In the genomic region with DNA sequence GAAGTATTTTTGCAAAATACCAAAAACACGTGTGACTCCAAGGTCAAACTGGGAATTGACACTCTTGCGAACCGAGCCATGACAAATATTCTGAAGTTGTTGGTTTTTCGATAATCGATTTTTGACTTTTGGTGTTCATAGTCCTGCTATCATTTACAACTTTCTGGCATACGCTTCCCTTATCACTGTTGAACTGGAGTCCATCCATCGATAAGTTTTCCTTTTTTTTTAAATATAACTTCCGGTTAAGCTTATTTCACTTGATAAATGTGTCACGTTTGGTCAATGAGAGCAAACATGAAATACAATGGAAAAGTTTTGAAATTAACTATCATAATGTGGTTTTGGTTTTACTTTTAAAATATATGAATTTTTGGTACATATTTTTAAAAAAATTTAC, we compare ENCODE assay signal across 5 worm cellular contexts.
TF ChIP-seq lines count a peak whose summit lies in the region.

No protein-coding gene starts in this region.

TF ChIP-seq in whole organism, L1 larva, 84 proteins besides CTCF, POLR2A, EP300 and RAD21:
- TF ChIP-seq elt-2 (tag; optimal IDR thresholded peaks at IDR 0.05; lab: Kevin White, UChicago) (peak; percentile 90), unc-86 (tag; optimal IDR thresholded peaks at IDR 0.05; lab: Kevin White, UChicago) (no peak)

TF ChIP-seq in whole organism, L2 larva, 48 proteins besides CTCF, POLR2A, EP300 and RAD21:
- TF ChIP-seq nhr-237 (tag; optimal IDR thresholded peaks at IDR 0.05; lab: Kevin White, UChicago), result no peak
- TF ChIP-seq crh-2 (tag; optimal IDR thresholded peaks at IDR 0.05; lab: Kevin White, UChicago), result peak; percentile 17
- peak; percentile 95 for TF ChIP-seq fos-1 (tag; optimal IDR thresholded peaks at IDR 0.05; lab: Kevin White, UChicago)
- no peak for TF ChIP-seq peb-1 (tag; optimal IDR thresholded peaks at IDR 0.05; lab: Kevin White, UChicago)
- peak; percentile 17 for TF ChIP-seq sma-9 (GFP tag; optimal IDR thresholded peaks at IDR 0.05; lab: Kevin White, UChicago)
- no peak for TF ChIP-seq sma-9 (tag; optimal IDR thresholded peaks at IDR 0.05; lab: Kevin White, UChicago)

TF ChIP-seq in whole organism, L3 larva, 47 proteins besides CTCF, POLR2A, EP300 and RAD21:
- peak; percentile 18 for TF ChIP-seq jun-1 (tag; optimal IDR thresholded peaks at IDR 0.05; lab: Kevin White, UChicago)
- TF ChIP-seq pqm-1 (tag; optimal IDR thresholded peaks at IDR 0.05; lab: Kevin White, UChicago), result peak; percentile 96
- peak; percentile 91 for TF ChIP-seq elt-2 (tag; optimal IDR thresholded peaks at IDR 0.05; lab: Kevin White, UChicago)
- TF ChIP-seq ztf-4 (tag; optimal IDR thresholded peaks at IDR 0.05; lab: Kevin White, UChicago), result no peak

TF ChIP-seq in whole organism, L4 larva, 104 proteins besides CTCF, POLR2A, EP300 and RAD21:
- TF ChIP-seq spr-1 (tag; optimal IDR thresholded peaks at IDR 0.05; lab: Kevin White, UChicago) (no peak), jun-1 (tag; optimal IDR thresholded peaks at IDR 0.05; lab: Kevin White, UChicago) (no peak), zip-2 (tag; optimal IDR thresholded peaks at IDR 0.05; lab: Kevin White, UChicago) (no peak), nhr-76 (tag; optimal IDR thresholded peaks at IDR 0.05; lab: Kevin White, UChicago) (no peak), nhr-77 (tag; optimal IDR thresholded peaks at IDR 0.05; lab: Kevin White, UChicago) (peak; percentile 37), T26A8.4 (GFP tag; IDR thresholded peaks at IDR 0.05; lab: Robert Waterston, UW) (no peak), hlh-11 (tag; optimal IDR thresholded peaks at IDR 0.05; lab: Kevin White, UChicago) (no peak), ceh-44 (GFP tag; IDR thresholded peaks at IDR 0.05; lab: Robert Waterston, UW) (no peak), snpc-4 (tag; optimal IDR thresholded peaks at IDR 0.05; lab: Kevin White, UChicago) (no peak), ama-1 (optimal IDR thresholded peaks at IDR 0.05; lab: Kevin White, UChicago) (no peak), lin-38 (GFP tag; IDR thresholded peaks at IDR 0.05; lab: Robert Waterston, UW) (no peak), ZK337.2 (GFP tag; IDR thresholded peaks at IDR 0.05; lab: Robert Waterston, UW) (no peak), dmd-6 (GFP tag; IDR thresholded peaks at IDR 0.05; lab: Robert Waterston, UW) (peak; percentile 80), unc-62 (GFP tag; optimal IDR thresholded peaks at IDR 0.05 in 1 of 2; lab: Kevin White, UChicago) (no peak), unc-62 (tag; optimal IDR thresholded peaks at IDR 0.05; lab: Kevin White, UChicago) (no peak), nhr-10 (tag; optimal IDR thresholded peaks at IDR 0.05; lab: Kevin White, UChicago) (no peak), lin-29 (GFP tag; IDR thresholded peaks at IDR 0.05; lab: Robert Waterston, UW) (no peak), hmg-1.1 (GFP tag; IDR thresholded peaks at IDR 0.05; lab: Robert Waterston, UW) (no peak), nhr-42 (GFP tag; IDR thresholded peaks at IDR 0.05; lab: Robert Waterston, UW) (no peak), lsy-2 (tag; optimal IDR thresholded peaks at IDR 0.05; lab: Kevin White, UChicago) (no peak), duxl-1 (tag; optimal IDR thresholded peaks at IDR 0.05; lab: Kevin White, UChicago; ENCODE audit: poor library complexity) (no peak), nhr-28 (tag; optimal IDR thresholded peaks at IDR 0.05; lab: Kevin White, UChicago) (peak; percentile 59), lin-15B (tag; optimal IDR thresholded peaks at IDR 0.05; lab: Kevin White, UChicago) (no peak), pqm-1 (tag; optimal IDR thresholded peaks at IDR 0.05; lab: Kevin White, UChicago) (peak; percentile 99), mdt-29 (GFP tag; IDR thresholded peaks at IDR 0.05; lab: Robert Waterston, UW) (no peak), mxl-2 (GFP tag; conservative IDR thresholded peaks at IDR 0.05; lab: Robert Waterston, UW) (no peak), F26F4.8 (GFP tag; conservative IDR thresholded peaks at IDR 0.05; lab: Robert Waterston, UW) (no peak), Y5F2A.4 (GFP tag; optimal IDR thresholded peaks at IDR 0.05; lab: Kevin White, UChicago) (no peak), F37D6.2 (tag; optimal IDR thresholded peaks at IDR 0.05; lab: Kevin White, UChicago) (no peak), ceh-82 (tag; optimal IDR thresholded peaks at IDR 0.05; lab: Kevin White, UChicago) (no peak), ZK546.5 (tag; optimal IDR thresholded peaks at IDR 0.05; lab: Kevin White, UChicago) (no peak), mes-2 (tag; optimal IDR thresholded peaks at IDR 0.05; lab: Kevin White, UChicago; ENCODE audit: poor library complexity, severe bottlenecking) (no peak), ceh-20 (GFP tag; IDR thresholded peaks at IDR 0.05; lab: Robert Waterston, UW) (no peak), nhr-48 (tag; optimal IDR thresholded peaks at IDR 0.05; lab: Kevin White, UChicago) (no peak), madf-5 (GFP tag; IDR thresholded peaks at IDR 0.05; lab: Robert Waterston, UW) (no peak), skn-1 (tag; optimal IDR thresholded peaks at IDR 0.05; lab: Kevin White, UChicago) (no peak), pha-4 (GFP tag; IDR thresholded peaks at IDR 0.05; lab: Robert Waterston, UW) (no peak), pha-4 (tag; optimal IDR thresholded peaks at IDR 0.05; lab: Kevin White, UChicago) (no peak), T20F7.1 (GFP tag; optimal IDR thresholded peaks at IDR 0.05; lab: Kevin White, UChicago) (peak; percentile 16), ctbp-1 (GFP tag; IDR thresholded peaks at IDR 0.05; lab: Robert Waterston, UW) (no peak)

TF ChIP-seq in whole organism, young adult, 124 proteins besides CTCF, POLR2A, EP300 and RAD21:
- TF ChIP-seq nhr-80 (tag; optimal IDR thresholded peaks at IDR 0.05; lab: Kevin White, UChicago) (peak; percentile 86), lin-40 (tag; optimal IDR thresholded peaks at IDR 0.05; lab: Kevin White, UChicago) (no peak), nhr-27 (tag; optimal IDR thresholded peaks at IDR 0.05; lab: Kevin White, UChicago) (no peak), hsf-1 (GFP tag; IDR thresholded peaks at IDR 0.05; lab: Robert Waterston, UW) (no peak)
TF ChIP-seq in whole organism, young adult: peak in this region for 1.
